Worm (Caenorhabditis elegans) whole organism, L3 larva: Measurements from ENCODE around the gene F11C7.7.

Experiments
- R02D3.7 ChIP-seq: fragments of 150-350 bp; optimal IDR thresholded peaks from 2 replicates; lab custom pipeline; 2014; ENCODE audit warnings: missing biosample characterization, missing genetic modification characterization
- ceh-16 ChIP-seq: sonication (generic microtip); optimal IDR thresholded peaks from 2 replicates; lab custom pipeline; 2017; ENCODE audit warnings: missing biosample characterization, missing genetic modification characterization
- fkh-10 ChIP-seq: sonication (generic microtip); optimal IDR thresholded peaks from 2 replicates; lab custom pipeline; 2017; ENCODE audit warnings: missing biosample characterization, missing genetic modification reagents, missing genetic modification characterization
- jun-1 ChIP-seq: fragments of 150-350 bp; optimal IDR thresholded peaks from 2 replicates; lab custom pipeline; 2014; ENCODE audit warnings: missing biosample characterization, missing genetic modification reagents, missing genetic modification characterization
- nhr-12 ChIP-seq: fragments of 150-350 bp; optimal IDR thresholded peaks from 2 replicates; lab custom pipeline; 2014; ENCODE audit warnings: missing biosample characterization, missing genetic modification characterization
- pha-4 ChIP-seq: fragments of 150-350 bp; optimal IDR thresholded peaks from 2 replicates; lab custom pipeline; 2014; ENCODE audit warnings: missing biosample characterization, missing genetic modification reagents, missing genetic modification characterization
- pqm-1 ChIP-seq: fragments of 150-350 bp; optimal IDR thresholded peaks from 2 replicates; lab custom pipeline; 2017; ENCODE audit warnings: missing biosample characterization, missing genetic modification characterization, inconsistent platforms
- skn-1 ChIP-seq: fragments of 150-350 bp; optimal IDR thresholded peaks from 2 replicates; lab custom pipeline; 2014; ENCODE audit warnings: missing biosample characterization, missing genetic modification characterization
- snpc-4 ChIP-seq: fragments of 150-350 bp; optimal IDR thresholded peaks from 2 replicates; lab custom pipeline; 2014; ENCODE audit warnings: missing biosample characterization, missing genetic modification characterization
- unc-62 ChIP-seq: fragments of 150-350 bp; sonication (generic microtip); optimal IDR thresholded peaks from 4 replicates; lab custom pipeline; 2014; ENCODE audit warnings: missing biosample characterization, missing genetic modification reagents, missing genetic modification characterization

ce11 chrX:17428803-17429202 is 30.4 kb downstream of the F11C7.7 start, which contains the start of gene pbo-6:
- TF ChIP-seq skn-1 (tag; lab: Kevin White, UChicago) (no peak), unc-62 (no peak), pqm-1 (no peak), snpc-4 (tag; lab: Kevin White, UChicago) (no peak), jun-1 (tag; lab: Kevin White, UChicago) (no peak), pha-4 (tag; lab: Kevin White, UChicago) (no peak), ceh-16 (no peak), nhr-12 (no peak), R02D3.7 (tag; lab: Kevin White, UChicago) (no peak), fkh-10 (GFP tag; lab: Kevin White, UChicago) (no peak)
